Fruit fly (Drosophila melanogaster) whole organism, embryonic: ENCODE measurements around the gene Arpc4.

ENCODE experiments used
- CG10267 ChIP-seq: fragments of 200-800 bp; sonication (Bioruptor generic); optimal IDR thresholded peaks from 2 replicates; lab custom pipeline; 2018; ENCODE audit warnings: missing biosample characterization, mild to moderate bottlenecking, missing genetic modification characterization, moderate library complexity
- CG11085 ChIP-seq: fragments of 200-800 bp; sonication (Bioruptor generic); IDR thresholded peaks from 2 replicates; pipeline ENCODE4 v1.3.6; 2022; ENCODE audit warnings: missing biosample characterization, missing genetic modification characterization
- CG3065 ChIP-seq: fragments of 200-800 bp; sonication (Bioruptor generic); optimal IDR thresholded peaks from 2 replicates; lab custom pipeline; 2016; ENCODE audit warnings: missing biosample characterization, missing genetic modification characterization
- CG33557 ChIP-seq: fragments of 200-800 bp; sonication (Bioruptor generic); optimal IDR thresholded peaks from 2 replicates; lab custom pipeline; 2019; ENCODE audit warnings: missing biosample characterization, mild to moderate bottlenecking, missing genetic modification characterization, moderate library complexity
- CG5953 ChIP-seq: fragments of 200-800 bp; sonication (Bioruptor generic); IDR thresholded peaks from 2 replicates; pipeline ENCODE4 v1.3.6; 2022; ENCODE audit warnings: missing biosample characterization, missing genetic modification characterization
- CG9876 ChIP-seq: fragments of 200-800 bp; sonication (Bioruptor generic); optimal IDR thresholded peaks from 2 replicates; lab custom pipeline; 2016; ENCODE audit warnings: missing biosample characterization, missing genetic modification characterization
- Gug ChIP-seq: fragments of 200-800 bp; sonication (Bioruptor generic); IDR thresholded peaks from 4 replicates; pipeline ENCODE4 v1.3.6; 2022; ENCODE audit warnings: missing biosample characterization, missing genetic modification characterization
- Hand ChIP-seq: fragments of 200-800 bp; sonication (Bioruptor generic); optimal IDR thresholded peaks from 2 replicates; lab custom pipeline; 2017; ENCODE audit warnings: mild to moderate bottlenecking, missing biosample characterization, missing genetic modification reagents, missing genetic modification characterization
- Lim3 ChIP-seq: fragments of 200-800 bp; sonication (Bioruptor generic); IDR thresholded peaks from 2 replicates; pipeline ENCODE4 v1.3.6; 2022; ENCODE audit warnings: missing biosample characterization, missing genetic modification characterization
- Max ChIP-seq: fragments of 200-800 bp; sonication (Bioruptor generic); optimal IDR thresholded peaks from 2 replicates; lab custom pipeline; 2016; ENCODE audit warnings: missing biosample characterization, mild to moderate bottlenecking, missing genetic modification characterization
- Oaz ChIP-seq: fragments of 200-800 bp; sonication (Bioruptor generic); IDR thresholded peaks from 2 replicates; pipeline ENCODE4 v1.3.6; 2022; ENCODE audit warnings: missing biosample characterization, missing genetic modification characterization
- disco-r ChIP-seq: fragments of 200-800 bp; sonication (Bioruptor generic); optimal IDR thresholded peaks from 2 replicates; lab custom pipeline; 2016; ENCODE audit warnings: missing biosample characterization, missing genetic modification characterization
- h ChIP-seq: fragments of >200 bp; optimal IDR thresholded peaks from 2 replicates; lab custom pipeline; 2017
- slp2 ChIP-seq: fragments of 200-800 bp; sonication (Bioruptor generic); optimal IDR thresholded peaks from 2 replicates; lab custom pipeline; 2016; ENCODE audit warnings: missing biosample characterization, missing genetic modification characterization

DNA sequence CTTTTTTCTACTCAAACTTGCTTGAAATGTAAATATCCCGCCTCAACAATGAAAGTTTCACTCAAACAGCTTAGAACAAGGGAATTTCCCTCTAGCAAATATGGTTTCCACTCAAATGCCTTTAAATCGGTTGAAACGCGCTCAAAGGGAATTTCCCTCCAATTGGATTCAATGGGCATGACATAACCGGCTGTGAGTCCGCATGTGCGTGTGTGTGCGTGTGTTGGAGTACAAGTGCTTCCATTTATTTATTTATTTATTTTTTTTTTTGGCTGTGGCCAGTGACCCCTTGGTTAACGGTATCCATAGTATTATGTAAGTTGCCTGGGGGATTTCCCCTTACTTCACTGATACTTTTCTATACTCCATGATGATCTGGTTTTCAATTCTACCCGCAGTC lies 48.8 kb upstream of the Arpc4 start:
- TF ChIP-seq CG5953 (GFP tag; lab: Robert Waterston, UW) (no peak), Max (no peak), Gug (GFP tag; lab: Robert Waterston, UW) (no peak), Lim3 (GFP tag; lab: Robert Waterston, UW) (no peak), Hand (GFP tag; lab: Kevin White, UChicago) (no peak), CG3065 (no peak), Oaz (GFP tag; lab: Robert Waterston, UW) (no peak), CG9876 (GFP tag; lab: Kevin White, UChicago) (no peak), CG33557 (no peak), disco-r (GFP tag; lab: Kevin White, UChicago) (no peak), CG11085 (GFP tag; lab: Robert Waterston, UW) (no peak), CG10267 (tag; lab: Kevin White, UChicago) (no peak), h (lab: Kevin White, UChicago) (no peak), slp2 (GFP tag; lab: Kevin White, UChicago) (no peak)
